Worm (Caenorhabditis elegans) whole organism, L2 larva: ENCODE results near the gene brc-2.

Source experiments
- elt-3 ChIP-seq: sonication (generic microtip); optimal IDR thresholded peaks from 2 replicates; lab custom pipeline; 2017; ENCODE audit warnings: missing biosample characterization, missing genetic modification characterization
- mab-5 ChIP-seq: fragments of 150-350 bp; optimal IDR thresholded peaks from 2 replicates; lab custom pipeline; 2014; ENCODE audit warnings: missing biosample characterization, missing genetic modification characterization

DNA sequence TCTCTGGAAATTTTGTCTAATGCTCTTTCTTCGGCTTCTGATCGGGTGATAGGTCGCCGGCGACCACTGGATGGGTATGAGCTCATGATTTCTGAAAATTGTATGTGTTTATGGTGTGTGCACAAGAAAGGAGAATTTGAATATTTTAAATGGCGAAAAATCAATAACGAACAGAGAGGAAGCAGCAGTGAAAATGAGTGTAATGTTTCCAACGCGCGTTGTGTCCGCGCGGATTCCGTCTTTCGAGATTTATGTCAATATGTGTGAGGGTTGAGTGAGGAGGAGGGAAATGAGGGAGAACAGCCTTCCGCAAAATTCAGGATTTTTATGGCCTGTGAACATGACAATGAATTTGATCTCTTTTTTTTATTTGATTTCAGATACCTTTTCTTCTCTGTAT, 25.8 kb upstream of the brc-2 start, which contains the start of gene flap-1:
- no peak for TF ChIP-seq elt-3 (tag; lab: Kevin White, UChicago)
- no peak for TF ChIP-seq mab-5
